Fruit fly (Drosophila melanogaster) whole organism, embryonic: ENCODE results near the gene mRpL39.

Source experiments
- Abd-B ChIP-seq: fragments of 200-800 bp; sonication (Bioruptor generic); optimal IDR thresholded peaks from 2 replicates; lab custom pipeline; 2018; ENCODE audit warnings: missing biosample characterization, mild to moderate bottlenecking, missing genetic modification characterization, moderate library complexity
- Blimp-1 ChIP-seq: fragments of 200-800 bp; sonication (Bioruptor generic); optimal IDR thresholded peaks from 3 replicates; lab custom pipeline; 2018; ENCODE audit warnings: missing biosample characterization, missing genetic modification characterization, mild to moderate bottlenecking, moderate library complexity, missing genetic modification reagents
- CG11695 ChIP-seq: fragments of 200-800 bp; sonication (Bioruptor generic); IDR thresholded peaks from 3 replicates; pipeline ENCODE4 v1.3.6; 2022; ENCODE audit warnings: missing biosample characterization, missing genetic modification characterization
- CG11696 ChIP-seq: fragments of 200-800 bp; sonication (Bioruptor generic); IDR thresholded peaks from 2 replicates; pipeline ENCODE4 v1.3.6; 2022; ENCODE audit warnings: missing biosample characterization, missing genetic modification characterization
- CG1233 ChIP-seq: fragments of 200-800 bp; sonication (Bioruptor generic); optimal IDR thresholded peaks from 4 replicates; lab custom pipeline; 2018; ENCODE audit warnings: missing biosample characterization, mild to moderate bottlenecking, missing genetic modification characterization
- CG12391 ChIP-seq: fragments of 200-800 bp; sonication (Bioruptor generic); optimal IDR thresholded peaks from 3 replicates; lab custom pipeline; 2018; ENCODE audit warnings: missing biosample characterization, mild to moderate bottlenecking, missing genetic modification characterization, moderate library complexity
- CG14014 ChIP-seq: fragments of 200-800 bp; sonication (Bioruptor generic); IDR thresholded peaks from 2 replicates; pipeline ENCODE4 v1.3.6; 2022; ENCODE audit warnings: missing biosample characterization, missing genetic modification characterization
- CG17361 ChIP-seq: fragments of 200-800 bp; sonication (Bioruptor generic); IDR thresholded peaks from 3 replicates; pipeline ENCODE4 v1.3.6; 2022; ENCODE audit warnings: missing biosample characterization, missing genetic modification characterization
- CG2116 ChIP-seq: fragments of 200-800 bp; sonication (Bioruptor generic); optimal IDR thresholded peaks from 3 replicates; lab custom pipeline; 2018; ENCODE audit warnings: missing biosample characterization, mild to moderate bottlenecking, missing genetic modification characterization
- CG2202 ChIP-seq: fragments of 200-800 bp; sonication (Bioruptor generic); optimal IDR thresholded peaks from 2 replicates; lab custom pipeline; 2018; ENCODE audit warnings: missing biosample characterization, mild to moderate bottlenecking, missing genetic modification characterization
- CG3281 ChIP-seq: fragments of 200-800 bp; sonication (Bioruptor generic); optimal IDR thresholded peaks from 3 replicates; lab custom pipeline; 2017; ENCODE audit warnings: missing biosample characterization, mild to moderate bottlenecking, missing genetic modification characterization
- CG34376 ChIP-seq: fragments of 200-800 bp; sonication (Bioruptor generic); optimal IDR thresholded peaks from 2 replicates; lab custom pipeline; 2018; ENCODE audit warnings: missing biosample characterization, mild to moderate bottlenecking, missing genetic modification characterization
- CG6175 ChIP-seq: fragments of 200-800 bp; sonication (Bioruptor generic); IDR thresholded peaks from 3 replicates; pipeline ENCODE4 v1.3.6; 2022; ENCODE audit warnings: missing biosample characterization, missing genetic modification characterization
- CG6813 ChIP-seq: fragments of 200-800 bp; sonication (Bioruptor generic); optimal IDR thresholded peaks from 2 replicates; lab custom pipeline; 2017; ENCODE audit warnings: missing biosample characterization, missing genetic modification characterization, mild to moderate bottlenecking, moderate library complexity, missing genetic modification reagents
- CG7372 ChIP-seq: fragments of 200-800 bp; sonication (Bioruptor generic); IDR thresholded peaks from 2 replicates; pipeline ENCODE4 v1.3.6; 2022; ENCODE audit warnings: missing biosample characterization, missing genetic modification characterization
- CG9797 ChIP-seq: fragments of 200-800 bp; sonication (Bioruptor generic); optimal IDR thresholded peaks from 3 replicates; lab custom pipeline; 2018; ENCODE audit warnings: missing biosample characterization, mild to moderate bottlenecking, missing genetic modification characterization
- CG9876 ChIP-seq: fragments of 200-800 bp; sonication (Bioruptor generic); optimal IDR thresholded peaks from 2 replicates; lab custom pipeline; 2016; ENCODE audit warnings: missing biosample characterization, missing genetic modification characterization
- Dek ChIP-seq: fragments of 200-800 bp; sonication (Bioruptor generic); optimal IDR thresholded peaks from 3 replicates; lab custom pipeline; 2019; ENCODE audit warnings: missing biosample characterization, mild to moderate bottlenecking, missing genetic modification characterization, moderate library complexity
- Doc2 ChIP-seq: fragments of 200-800 bp; sonication (Bioruptor generic); IDR thresholded peaks from 2 replicates; pipeline ENCODE4 v1.3.6; 2022; ENCODE audit warnings: missing biosample characterization, missing genetic modification characterization
- Neu2 ChIP-seq: fragments of 200-800 bp; sonication (Bioruptor generic); optimal IDR thresholded peaks from 3 replicates; lab custom pipeline; 2016; ENCODE audit warnings: missing biosample characterization, missing genetic modification characterization, borderline replicate concordance
- Nf-YB ChIP-seq: fragments of 200-800 bp; sonication (Bioruptor generic); optimal IDR thresholded peaks from 3 replicates; lab custom pipeline; 2019; ENCODE audit warnings: missing biosample characterization, mild to moderate bottlenecking, missing genetic modification characterization, moderate library complexity
- Side ChIP-seq: fragments of 200-800 bp; sonication (Bioruptor generic); optimal IDR thresholded peaks from 2 replicates; lab custom pipeline; 2016; ENCODE audit warnings: missing biosample characterization, missing genetic modification characterization
- Six4 ChIP-seq: fragments of 200-800 bp; sonication (Bioruptor generic); optimal IDR thresholded peaks from 2 replicates; lab custom pipeline; 2016; ENCODE audit warnings: missing biosample characterization, missing genetic modification characterization
- Sox100B ChIP-seq: fragments of 200-800 bp; sonication (Bioruptor generic); optimal IDR thresholded peaks from 3 replicates; lab custom pipeline; 2018; ENCODE audit warnings: missing biosample characterization, mild to moderate bottlenecking, missing genetic modification characterization
- Tbp ChIP-seq: fragments of >200 bp; optimal IDR thresholded peaks from 2 replicates; lab custom pipeline; 2018; ENCODE audit warnings: missing biosample characterization, missing genetic modification characterization
- ac ChIP-seq: fragments of 200-800 bp; sonication (Bioruptor generic); optimal IDR thresholded peaks from 3 replicates; lab custom pipeline; 2017; ENCODE audit warnings: missing biosample characterization, mild to moderate bottlenecking, missing genetic modification characterization
- aop ChIP-seq: fragments of 200-800 bp; sonication (Bioruptor generic); IDR thresholded peaks from 2 replicates; pipeline ENCODE4 v1.3.6; 2022; ENCODE audit warnings: missing biosample characterization, missing genetic modification characterization
- ase ChIP-seq: fragments of 200-800 bp; sonication (Bioruptor generic); IDR thresholded peaks from 3 replicates; pipeline ENCODE4 v1.3.6; 2022; ENCODE audit warnings: missing biosample characterization, missing genetic modification characterization
- ato ChIP-seq: fragments of 200-800 bp; sonication (Bioruptor generic); IDR thresholded peaks from 2 replicates; pipeline ENCODE4 v1.3.6; 2022; ENCODE audit warnings: missing biosample characterization, missing genetic modification characterization; ENCODE audit not compliant: partially characterized antibody
- bsh ChIP-seq, 2 experiments: fragments of 200-800 bp; sonication (Bioruptor generic); optimal IDR thresholded peaks; 2 replicates each; lab custom pipeline; 2017 to 2018; ENCODE audit warnings: mild to moderate bottlenecking in 2 of 2, missing biosample characterization in 2 of 2, missing genetic modification characterization in 2 of 2, moderate library complexity in 1 of 2
- cad ChIP-seq: fragments of >200 bp; optimal IDR thresholded peaks from 2 replicates; lab custom pipeline; 2017; ENCODE audit warnings: missing biosample characterization, missing genetic modification characterization
- cwo ChIP-seq: fragments of 200-800 bp; sonication (Bioruptor generic); optimal IDR thresholded peaks from 3 replicates; lab custom pipeline; 2017; ENCODE audit warnings: missing biosample characterization, missing genetic modification characterization, mild to moderate bottlenecking, moderate library complexity, missing genetic modification reagents
- dysf ChIP-seq: fragments of 200-800 bp; sonication (Bioruptor generic); IDR thresholded peaks from 3 replicates; pipeline ENCODE4 v1.3.6; 2022; ENCODE audit warnings: missing biosample characterization, missing genetic modification characterization
- fd102C ChIP-seq: fragments of 200-800 bp; sonication (Bioruptor generic); optimal IDR thresholded peaks from 2 replicates; lab custom pipeline; 2018; ENCODE audit warnings: missing biosample characterization, mild to moderate bottlenecking, missing genetic modification characterization, moderate library complexity
- fd96Cb ChIP-seq: fragments of 200-800 bp; sonication (Bioruptor generic); optimal IDR thresholded peaks from 2 replicates; lab custom pipeline; 2018; ENCODE audit warnings: missing biosample characterization, mild to moderate bottlenecking, missing genetic modification characterization, moderate library complexity
- gcm ChIP-seq: fragments of 200-800 bp; sonication (Bioruptor generic); optimal IDR thresholded peaks from 2 replicates; lab custom pipeline; 2019; ENCODE audit warnings: missing biosample characterization, mild to moderate bottlenecking, missing genetic modification characterization, moderate library complexity
- gsb-n ChIP-seq: fragments of 200-800 bp; sonication (Bioruptor generic); optimal IDR thresholded peaks from 3 replicates; lab custom pipeline; 2018; ENCODE audit warnings: missing biosample characterization, mild to moderate bottlenecking, missing genetic modification characterization
- ind ChIP-seq: fragments of 200-800 bp; sonication (Bioruptor generic); optimal IDR thresholded peaks from 3 replicates; lab custom pipeline; 2016; ENCODE audit warnings: missing biosample characterization, missing genetic modification characterization
- insv ChIP-seq, 2 experiments: fragments of 200-800 bp; sonication (Bioruptor generic); optimal IDR thresholded peaks; 3 replicates each; lab custom pipeline; 2016 to 2018; ENCODE audit warnings: missing biosample characterization in 2 of 2, missing genetic modification characterization in 2 of 2
- kni ChIP-seq: fragments of 200-800 bp; sonication (Bioruptor generic); optimal IDR thresholded peaks from 3 replicates; lab custom pipeline; 2017; ENCODE audit warnings: mild to moderate bottlenecking, missing biosample characterization, missing genetic modification reagents, missing genetic modification characterization
- nerfin-1 ChIP-seq: fragments of 200-800 bp; sonication (Bioruptor generic); optimal IDR thresholded peaks from 3 replicates; lab custom pipeline; 2019; ENCODE audit warnings: missing biosample characterization, mild to moderate bottlenecking, missing genetic modification characterization, moderate library complexity
- p53 ChIP-seq: fragments of 200-800 bp; sonication (Bioruptor generic); optimal IDR thresholded peaks from 2 replicates; lab custom pipeline; 2016; ENCODE audit warnings: missing biosample characterization, missing genetic modification characterization
- pros ChIP-seq: fragments of 200-800 bp; sonication (Bioruptor generic); optimal IDR thresholded peaks from 3 replicates; lab custom pipeline; 2019; ENCODE audit warnings: missing biosample characterization, mild to moderate bottlenecking, missing genetic modification characterization, moderate library complexity
- sens ChIP-seq: fragments of 200-800 bp; sonication (Bioruptor generic); peaks from one replicate; lab custom pipeline; 2016; ENCODE audit warnings: missing biosample characterization, missing genetic modification characterization
- stc ChIP-seq: fragments of 200-800 bp; sonication (Bioruptor generic); IDR thresholded peaks from 2 replicates; pipeline ENCODE4 v1.3.6; 2022; ENCODE audit warnings: missing biosample characterization, missing genetic modification characterization
- tup ChIP-seq: fragments of 200-800 bp; sonication (Bioruptor generic); optimal IDR thresholded peaks from 2 replicates; lab custom pipeline; 2016; ENCODE audit warnings: missing biosample characterization, mild to moderate bottlenecking, missing genetic modification characterization, moderate library complexity
- vvl ChIP-seq: fragments of 200-800 bp; sonication (Bioruptor generic); IDR thresholded peaks from 2 replicates; pipeline ENCODE4 v1.3.6; 2022; ENCODE audit warnings: missing biosample characterization, missing genetic modification characterization
- wor ChIP-seq: fragments of 200-800 bp; sonication (Bioruptor generic); IDR thresholded peaks from 2 replicates; pipeline ENCODE4 v1.3.6; 2022; ENCODE audit warnings: missing biosample characterization, missing genetic modification characterization
- zen ChIP-seq: fragments of 200-800 bp; sonication (Bioruptor generic); optimal IDR thresholded peaks from 3 replicates; lab custom pipeline; 2018; ENCODE audit warnings: missing biosample characterization, mild to moderate bottlenecking, missing genetic modification characterization, moderate library complexity

The mRpL39 gene

DNA sequence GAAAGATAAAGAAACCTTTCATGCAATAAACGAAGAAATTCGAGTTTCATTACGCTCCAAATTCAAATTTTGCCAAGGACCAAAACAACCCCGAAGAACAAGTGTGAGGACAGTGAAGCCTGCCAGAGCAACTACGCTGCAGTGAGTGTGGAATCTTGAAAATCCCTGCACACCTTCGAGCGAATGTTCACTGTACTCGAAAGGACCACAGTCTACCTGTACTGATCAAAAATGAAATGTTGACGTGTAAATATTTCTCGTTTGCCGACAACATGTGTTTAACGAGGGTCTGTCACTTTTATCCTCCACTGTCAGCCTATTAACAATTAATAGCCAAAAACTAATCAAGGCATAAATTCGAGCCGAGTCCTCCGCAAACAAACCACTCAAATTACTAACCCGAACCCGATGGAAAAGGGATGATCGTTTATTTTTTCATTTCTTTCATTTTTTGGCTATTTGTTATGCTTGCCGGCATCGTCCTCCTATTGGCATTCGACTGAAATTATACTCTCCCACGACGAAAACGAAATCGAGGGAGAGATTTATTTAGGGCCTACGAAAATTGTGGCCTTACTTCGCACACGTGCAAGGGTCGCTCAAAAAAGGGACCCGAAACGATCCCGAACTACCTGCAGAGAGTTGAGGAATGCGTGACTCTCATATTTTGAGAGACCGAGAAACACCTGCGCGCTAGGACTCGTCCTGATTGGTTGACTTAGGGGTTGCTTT is 27.4 kb downstream of the mRpL39 start (continued):
- TF ChIP-seq ase (GFP tag; lab: Robert Waterston, UW) (no peak), stc (GFP tag; lab: Robert Waterston, UW) (no peak), tup (no peak), Abd-B (GFP tag; lab: Kevin White, UChicago) (no peak), fd102C (no peak), CG6813 (GFP tag; lab: Kevin White, UChicago) (peak; percentile 8), CG2116 (GFP tag; lab: Kevin White, UChicago) (no peak), Nf-YB (GFP tag; lab: Kevin White, UChicago) (peak; percentile 89), CG17361 (GFP tag; lab: Robert Waterston, UW) (peak; percentile 44; the same call in 1 of the 3 replicates), CG6175 (no peak), kni (GFP tag; lab: Kevin White, UChicago) (peak; percentile 86), CG9797 (no peak), CG1233 (GFP tag; lab: Kevin White, UChicago) (peak; percentile 15), Blimp-1 (GFP tag; lab: Kevin White, UChicago) (no peak), nerfin-1 (tag; lab: Kevin White, UChicago) (peak; percentile 63), CG11696 (no peak), Sox100B (GFP tag; lab: Kevin White, UChicago) (no peak), bsh (GFP tag; optimal IDR thresholded peaks at IDR 0.05; lab: Kevin White, UChicago) (no peak), CG2202 (tag; lab: Kevin White, UChicago) (peak; percentile 18), Six4 (GFP tag; lab: Kevin White, UChicago) (peak; percentile 11), CG12391 (tag; lab: Kevin White, UChicago) (peak; percentile 41), fd96Cb (tag; lab: Kevin White, UChicago) (peak; percentile 8)

dm6 chr3L:14970213-14970612 is 29.3 kb downstream of the mRpL39 start:
- TF ChIP-seq Dek (tag; lab: Kevin White, UChicago) (no peak), sens (GFP tag; lab: Kevin White, UChicago) (peak; percentile 36), wor (GFP tag; lab: Robert Waterston, UW) (no peak), CG7372 (GFP tag; lab: Robert Waterston, UW) (no peak), gsb-n (tag; lab: Kevin White, UChicago) (no peak), CG14014 (no peak), ato (GFP tag; lab: Robert Waterston, UW) (no peak), CG3281 (GFP tag; lab: Kevin White, UChicago) (no peak), gcm (GFP tag; lab: Kevin White, UChicago) (peak; percentile 9), zen (peak; percentile 48), ind (no peak), insv (GFP tag; optimal IDR thresholded peaks at IDR 0.05; lab: Kevin White, UChicago) (peak in 1 of 2 experiments; percentile 98)

DNA sequence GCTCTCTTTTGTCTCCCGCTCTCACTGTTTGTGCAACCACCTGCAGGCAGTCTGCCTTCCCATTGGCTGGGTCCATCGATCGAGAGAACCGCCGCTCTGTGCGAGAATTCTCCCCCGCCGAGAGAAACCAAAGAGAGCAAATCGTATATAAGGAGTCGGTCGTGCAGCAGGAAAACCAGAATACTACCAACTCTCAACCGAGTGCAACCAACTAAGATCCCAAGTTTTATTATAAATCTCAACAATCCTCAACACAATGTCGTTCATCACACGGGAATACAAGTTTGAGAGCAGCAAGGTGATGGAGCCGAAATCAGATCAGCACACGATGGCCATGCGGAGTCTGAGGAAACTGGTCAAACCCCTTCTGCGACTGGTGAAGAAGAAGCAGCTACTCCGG is 30.3 kb downstream of the mRpL39 start, which contains the start of gene Tom:
TSS of gene Tom (plus strand) at position 174 of the 400 bp plus-strand sequence.
- peak; percentile 35 for TF ChIP-seq Neu2
- peak; percentile 92 for TF ChIP-seq Tbp (GFP tag; lab: Kevin White, UChicago)
- peak; percentile 33 for TF ChIP-seq ac (GFP tag; lab: Kevin White, UChicago)
- no peak for TF ChIP-seq Doc2
- TF ChIP-seq dysf (GFP tag; lab: Robert Waterston, UW), result no peak
- no peak for TF ChIP-seq CG11695 (GFP tag; lab: Robert Waterston, UW)
- peak; percentile 83 for TF ChIP-seq p53 (GFP tag; lab: Kevin White, UChicago)
- no peak for TF ChIP-seq cwo (GFP tag; lab: Kevin White, UChicago)
- peak; percentile 22 for TF ChIP-seq cad (GFP tag; lab: Kevin White, UChicago)
- peak; percentile 71 for TF ChIP-seq pros (GFP tag; lab: Kevin White, UChicago)
- no peak for TF ChIP-seq CG34376 (GFP tag; lab: Kevin White, UChicago)
- no peak for TF ChIP-seq CG9876 (GFP tag; lab: Kevin White, UChicago)
- no peak for TF ChIP-seq aop (GFP tag; lab: Robert Waterston, UW)
- no peak for TF ChIP-seq Side (GFP tag; lab: Kevin White, UChicago)
- TF ChIP-seq vvl (GFP tag; lab: Robert Waterston, UW), result peak; percentile 3; the same call in 1 of the 2 replicates
